4 worm cellular contexts compared by ENCODE assay signal in the genomic region with DNA sequence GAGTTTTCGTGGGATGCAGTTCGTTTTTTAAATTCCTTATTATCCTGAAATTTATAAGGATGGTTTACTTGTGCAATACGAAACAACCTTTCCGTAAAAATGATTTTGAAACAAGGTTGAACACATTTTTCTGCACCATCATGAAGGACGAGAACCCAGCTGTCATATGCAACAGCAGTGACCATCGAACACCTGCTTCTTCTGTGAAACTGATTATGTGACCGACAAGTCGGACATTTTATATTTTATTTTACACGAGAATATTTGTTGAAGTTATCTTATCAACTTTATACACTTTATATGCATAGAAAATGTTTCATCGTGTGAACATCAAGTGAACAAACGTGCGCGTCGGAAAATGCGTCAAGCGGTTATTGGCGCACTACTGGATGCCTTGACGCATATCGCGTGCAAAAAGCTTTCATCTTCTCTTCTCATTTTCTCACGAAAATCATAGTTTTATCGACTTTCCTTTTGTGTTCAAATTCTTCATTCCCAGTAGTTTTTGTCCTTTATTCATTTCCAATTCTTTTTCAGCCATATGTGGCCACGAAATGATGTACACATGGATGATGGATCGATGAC.
TF ChIP-seq lines count a peak whose summit lies in the region.

A gene (plus strand): TSS at position 538 of the 585 bp plus-strand sequence.

TF ChIP-seq in whole organism, L2 larva, 48 proteins besides CTCF, POLR2A, EP300 and RAD21 (continues in another document):
- TF ChIP-seq nhr-21 (tag; optimal IDR thresholded peaks at IDR 0.05; lab: Kevin White, UChicago) (peak; percentile 27), fos-1 (tag; optimal IDR thresholded peaks at IDR 0.05; lab: Kevin White, UChicago) (peak; percentile 75), snpc-4 (tag; optimal IDR thresholded peaks at IDR 0.05; lab: Kevin White, UChicago) (peak; percentile 41), lsy-2 (tag; optimal IDR thresholded peaks at IDR 0.05; lab: Kevin White, UChicago) (peak; percentile 78 to 87), mdl-1 (tag; optimal IDR thresholded peaks at IDR 0.05; lab: Kevin White, UChicago) (no peak), unc-62 (GFP tag; optimal IDR thresholded peaks at IDR 0.05; lab: Kevin White, UChicago) (no peak), unc-55 (GFP tag; optimal IDR thresholded peaks at IDR 0.05; lab: Kevin White, UChicago) (peak; percentile 85), sma-9 (GFP tag; optimal IDR thresholded peaks at IDR 0.05; lab: Kevin White, UChicago) (peak; percentile 79), sma-9 (tag; optimal IDR thresholded peaks at IDR 0.05; lab: Kevin White, UChicago) (no peak), ztf-1 (GFP tag; conservative IDR thresholded peaks at IDR 0.05; lab: Robert Waterston, UW) (no peak), C34F6.9 (tag; optimal IDR thresholded peaks at IDR 0.05; lab: Kevin White, UChicago) (peak; percentile 89), gmeb-1 (tag; optimal IDR thresholded peaks at IDR 0.05; lab: Kevin White, UChicago) (peak; percentile 81), sem-4 (tag; optimal IDR thresholded peaks at IDR 0.05; lab: Kevin White, UChicago) (peak; percentile 55), egl-27 (tag; optimal IDR thresholded peaks at IDR 0.05; lab: Kevin White, UChicago) (peak; percentile 37), nhr-11 (tag; optimal IDR thresholded peaks at IDR 0.05; lab: Kevin White, UChicago) (no peak), nhr-237 (tag; optimal IDR thresholded peaks at IDR 0.05; lab: Kevin White, UChicago) (no peak), nhr-129 (tag; optimal IDR thresholded peaks at IDR 0.05; lab: Kevin White, UChicago) (peak; percentile 83), lin-11 (tag; optimal IDR thresholded peaks at IDR 0.05; lab: Kevin White, UChicago) (peak; percentile 29), sma-3 (GFP tag; optimal IDR thresholded peaks at IDR 0.05; lab: Kevin White, UChicago) (peak; percentile 68), ztf-4 (tag; optimal IDR thresholded peaks at IDR 0.05; lab: Kevin White, UChicago) (peak; percentile 5), nhr-77 (tag; optimal IDR thresholded peaks at IDR 0.05; lab: Kevin White, UChicago) (no peak)

TF ChIP-seq in whole organism, L4 larva, 104 proteins besides CTCF, POLR2A, EP300 and RAD21 (continues in another document):
- no peak for TF ChIP-seq nhr-41 (GFP tag; IDR thresholded peaks at IDR 0.05; lab: Robert Waterston, UW)
- TF ChIP-seq snpc-1.2 (GFP tag; IDR thresholded peaks at IDR 0.05; lab: Robert Waterston, UW), result no peak
- no peak for TF ChIP-seq skn-1 (tag; optimal IDR thresholded peaks at IDR 0.05; lab: Kevin White, UChicago)
- no peak for TF ChIP-seq daf-16 (GFP tag; optimal IDR thresholded peaks at IDR 0.05; lab: Kevin White, UChicago)
- peak; percentile 38 for TF ChIP-seq daf-16 (tag; optimal IDR thresholded peaks at IDR 0.05; lab: Kevin White, UChicago)
- no peak for TF ChIP-seq saeg-2 (GFP tag; IDR thresholded peaks at IDR 0.05; lab: Robert Waterston, UW)
- no peak for TF ChIP-seq ctbp-1 (GFP tag; IDR thresholded peaks at IDR 0.05; lab: Robert Waterston, UW)
- no peak for TF ChIP-seq ceh-44 (GFP tag; IDR thresholded peaks at IDR 0.05; lab: Robert Waterston, UW)
- no peak for TF ChIP-seq pqm-1 (tag; optimal IDR thresholded peaks at IDR 0.05; lab: Kevin White, UChicago)
- no peak for TF ChIP-seq unc-39 (tag; optimal IDR thresholded peaks at IDR 0.05; lab: Kevin White, UChicago)
- no peak for TF ChIP-seq mdl-1 (tag; optimal IDR thresholded peaks at IDR 0.05; lab: Kevin White, UChicago)
- TF ChIP-seq php-3 (GFP tag; IDR thresholded peaks at IDR 0.05; lab: Robert Waterston, UW), result peak; percentile 71
- peak; percentile 76 for TF ChIP-seq dpl-1 (GFP tag; optimal IDR thresholded peaks at IDR 0.05; lab: Kevin White, UChicago)
- TF ChIP-seq spr-3 (GFP tag; optimal IDR thresholded peaks at IDR 0.05; lab: Kevin White, UChicago), result no peak
- TF ChIP-seq lin-29 (GFP tag; IDR thresholded peaks at IDR 0.05; lab: Robert Waterston, UW), result no peak
- TF ChIP-seq nhr-77 (tag; optimal IDR thresholded peaks at IDR 0.05; lab: Kevin White, UChicago), result no peak
- no peak for TF ChIP-seq jun-1 (tag; optimal IDR thresholded peaks at IDR 0.05; lab: Kevin White, UChicago)
- TF ChIP-seq ceh-62 (tag; optimal IDR thresholded peaks at IDR 0.05; lab: Kevin White, UChicago), result no peak
- no peak for TF ChIP-seq aly-2 (tag; optimal IDR thresholded peaks at IDR 0.05; lab: Kevin White, UChicago)
- TF ChIP-seq zfp-2 (tag; optimal IDR thresholded peaks at IDR 0.05; lab: Kevin White, UChicago), result no peak
- no peak for TF ChIP-seq T26A8.4 (GFP tag; IDR thresholded peaks at IDR 0.05; lab: Robert Waterston, UW)
- no peak for TF ChIP-seq F44E2.7 (GFP tag; IDR thresholded peaks at IDR 0.05; lab: Robert Waterston, UW)
- no peak for TF ChIP-seq nhr-111 (GFP tag; optimal IDR thresholded peaks at IDR 0.05; lab: Kevin White, UChicago)
- TF ChIP-seq zip-2 (tag; optimal IDR thresholded peaks at IDR 0.05; lab: Kevin White, UChicago), result no peak

TF ChIP-seq in whole organism, late embryonic, 69 proteins besides CTCF, POLR2A, EP300 and RAD21 (continues in another document):
- TF ChIP-seq ets-4 (tag; optimal IDR thresholded peaks at IDR 0.05; lab: Kevin White, UChicago) (no peak), pax-1 (tag; optimal IDR thresholded peaks at IDR 0.05; lab: Kevin White, UChicago) (no peak), madf-2 (tag; optimal IDR thresholded peaks at IDR 0.05; lab: Kevin White, UChicago) (no peak), tbx-2 (tag; optimal IDR thresholded peaks at IDR 0.05; lab: Kevin White, UChicago) (peak; percentile 19), unc-86 (tag; optimal IDR thresholded peaks at IDR 0.05; lab: Kevin White, UChicago) (no peak), pha-4 (tag; optimal IDR thresholded peaks at IDR 0.05; lab: Kevin White, UChicago) (no peak), fax-1 (tag; optimal IDR thresholded peaks at IDR 0.05; lab: Kevin White, UChicago) (no peak), lim-6 (tag; optimal IDR thresholded peaks at IDR 0.05; lab: Kevin White, UChicago) (no peak), ceh-14 (tag; optimal IDR thresholded peaks at IDR 0.05; lab: Kevin White, UChicago) (no peak), ceh-22 (tag; optimal IDR thresholded peaks at IDR 0.05; lab: Kevin White, UChicago) (no peak), npax-4 (tag; optimal IDR thresholded peaks at IDR 0.05; lab: Kevin White, UChicago) (no peak), nhr-11 (tag; optimal IDR thresholded peaks at IDR 0.05; lab: Kevin White, UChicago) (no peak), elt-4 (tag; optimal IDR thresholded peaks at IDR 0.05; lab: Kevin White, UChicago) (no peak), rnt-1 (tag; optimal IDR thresholded peaks at IDR 0.05; lab: Kevin White, UChicago) (peak; percentile 11), pqm-1 (tag; optimal IDR thresholded peaks at IDR 0.05; lab: Kevin White, UChicago) (no peak), ceh-45 (GFP tag; IDR thresholded peaks at IDR 0.05; lab: Robert Waterston, UW) (no peak), ahr-1 (tag; optimal IDR thresholded peaks at IDR 0.05; lab: Kevin White, UChicago) (no peak), elt-2 (tag; optimal IDR thresholded peaks at IDR 0.05; lab: Kevin White, UChicago) (peak; percentile 41), ceh-19 (GFP tag; optimal IDR thresholded peaks at IDR 0.05; lab: Kevin White, UChicago) (no peak), hlh-6 (tag; optimal IDR thresholded peaks at IDR 0.05; lab: Kevin White, UChicago) (no peak), hlh-30 (tag; optimal IDR thresholded peaks at IDR 0.05; lab: Kevin White, UChicago; ENCODE audit: insufficient read depth) (no peak), K02D7.2 (tag; optimal IDR thresholded peaks at IDR 0.05; lab: Kevin White, UChicago) (no peak), ceh-48 (tag; optimal IDR thresholded peaks at IDR 0.05; lab: Kevin White, UChicago) (peak; percentile 7), ceh-24 (tag; optimal IDR thresholded peaks at IDR 0.05; lab: Kevin White, UChicago) (no peak), ceh-34 (tag; optimal IDR thresholded peaks at IDR 0.05; lab: Kevin White, UChicago) (no peak)

TF ChIP-seq in whole organism, mixed stage, embryonic, 35 proteins besides CTCF, POLR2A, EP300 and RAD21:
- no peak for TF ChIP-seq ztf-11 (tag; optimal IDR thresholded peaks at IDR 0.05; lab: Kevin White, UChicago)
- TF ChIP-seq sem-2 (GFP tag; optimal IDR thresholded peaks at IDR 0.05; lab: Kevin White, UChicago), result no peak
- peak; percentile 60 for TF ChIP-seq pha-4 (tag; optimal IDR thresholded peaks at IDR 0.05; lab: Kevin White, UChicago)
- peak; percentile 67 for TF ChIP-seq lsy-2 (tag; optimal IDR thresholded peaks at IDR 0.05; lab: Kevin White, UChicago)
- peak; percentile 63 for TF ChIP-seq mep-1 (tag; optimal IDR thresholded peaks at IDR 0.05; lab: Kevin White, UChicago)
- TF ChIP-seq lin-13 (tag; optimal IDR thresholded peaks at IDR 0.05; lab: Kevin White, UChicago), result peak; percentile 61
- TF ChIP-seq nhr-12 (tag; optimal IDR thresholded peaks at IDR 0.05; lab: Kevin White, UChicago), result no peak
- TF ChIP-seq drap-1 (GFP tag; optimal IDR thresholded peaks at IDR 0.05; lab: Kevin White, UChicago), result peak; percentile 23
- TF ChIP-seq lin-32 (GFP tag; optimal IDR thresholded peaks at IDR 0.05; lab: Kevin White, UChicago), result peak; percentile 55
- peak; percentile 51 for TF ChIP-seq hlh-1 (tag; optimal IDR thresholded peaks at IDR 0.05; lab: Kevin White, UChicago)
